Worm (Caenorhabditis elegans): ENCODE data around the gene rbm-42.

DNA sequence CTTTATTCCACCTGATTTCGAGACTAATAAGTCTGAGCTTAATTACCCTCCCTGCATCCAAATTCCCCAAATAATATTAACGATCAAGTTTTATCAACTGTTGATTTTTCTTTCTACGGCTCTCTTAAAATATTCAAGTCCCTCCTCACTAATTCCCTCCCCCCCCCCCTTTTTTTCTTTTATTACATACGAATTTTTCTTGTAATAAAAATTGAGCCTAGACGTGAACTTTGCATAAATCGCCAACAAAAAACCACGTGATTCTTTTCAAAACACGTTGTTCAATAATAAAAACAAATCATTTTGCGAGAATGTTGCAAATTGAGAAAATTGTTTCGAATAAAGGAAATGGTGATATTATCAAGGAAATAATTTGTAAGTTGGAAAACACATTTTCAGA is 35.4 kb upstream of the rbm-42 start, which contains the start of gene K10D2.8:
- TF ChIP-seq ztf-11 (tag; optimal IDR thresholded peaks at IDR 0.05), result no peak
- TF ChIP-seq nhr-28 (tag; optimal IDR thresholded peaks at IDR 0.05), result no peak
- no peak for TF ChIP-seq elt-1 (tag; optimal IDR thresholded peaks at IDR 0.05; ENCODE audit: borderline replicate concordance, insufficient read depth)

All from whole organism, mixed stage, embryonic.